Fruit fly (Drosophila melanogaster): ENCODE data around the gene CG13926.
A peak's percentile ranks its signal among the peaks of the same experiment; 100 is the strongest.

Gene CG13926

dm6 chr3L:1584003-1584402, 34.0 kb downstream of the CG13926 start (continued):
- TF ChIP-seq vfl (GFP tag; optimal IDR thresholded peaks at IDR 0.05), result no peak
- TF ChIP-seq Dll (GFP tag; IDR thresholded peaks at IDR 0.05; ENCODE audit: partially characterized antibody), result no peak
- TF ChIP-seq CG12391 (tag; optimal IDR thresholded peaks at IDR 0.05), result peak; percentile 78
- no peak for TF ChIP-seq hb (GFP tag; IDR thresholded peaks at IDR 0.05; ENCODE audit: partially characterized antibody)
- TF ChIP-seq CG1792 (GFP tag; optimal IDR thresholded peaks at IDR 0.05), result no peak
- no peak for TF ChIP-seq D19B (GFP tag; optimal IDR thresholded peaks at IDR 0.05)
- TF ChIP-seq tio (GFP tag; optimal IDR thresholded peaks at IDR 0.05), result peak; percentile 54
- TF ChIP-seq dan (GFP tag; IDR thresholded peaks at IDR 0.05), result 0 out of 2 replicates have a peak, but pooled peaks have one; percentile 24
- no peak for TF ChIP-seq pan (optimal IDR thresholded peaks at IDR 0.05)
- TF ChIP-seq pan (GFP tag; optimal IDR thresholded peaks at IDR 0.05 in 1 of 2, IDR thresholded peaks at IDR 0.05 in 1 of 2), result peak in 1 of 2 experiments; percentile 73
- TF ChIP-seq CG7745 (tag; optimal IDR thresholded peaks at IDR 0.05), result no peak
- TF ChIP-seq CG11560 (tag; IDR thresholded peaks at IDR 0.05), result no peak
- TF ChIP-seq ind (GFP tag; optimal IDR thresholded peaks at IDR 0.05), result no peak
- TF ChIP-seq vnd (GFP tag; IDR thresholded peaks at IDR 0.05; ENCODE audit: partially characterized antibody), result no peak
- TF ChIP-seq dysf (GFP tag; IDR thresholded peaks at IDR 0.05), result peak; percentile 62; the same call in 2 of the 3 replicates
- no peak for TF ChIP-seq CG3407 (GFP tag; optimal IDR thresholded peaks at IDR 0.05)
- no peak for TF ChIP-seq sd (tag; optimal IDR thresholded peaks at IDR 0.05)
- peak; percentile 16 for TF ChIP-seq CG4617 (GFP tag; optimal IDR thresholded peaks at IDR 0.05; ENCODE audit: borderline replicate concordance)
- no peak for TF ChIP-seq gcm2 (GFP tag; optimal IDR thresholded peaks at IDR 0.05)
- peak; percentile 70 to 82 for TF ChIP-seq chif (GFP tag; optimal IDR thresholded peaks at IDR 0.05)
- no peak for TF ChIP-seq nom (GFP tag; optimal IDR thresholded peaks at IDR 0.05)
- no peak for TF ChIP-seq Kr (GFP tag; optimal IDR thresholded peaks at IDR 0.05)
- peak; percentile 37; the same call in 1 of the 2 replicates for TF ChIP-seq CG11696 (GFP tag; IDR thresholded peaks at IDR 0.05)
- TF ChIP-seq her (GFP tag; optimal IDR thresholded peaks at IDR 0.05), result peak; percentile 11
- peak; percentile 61 for TF ChIP-seq lmd (GFP tag; IDR thresholded peaks at IDR 0.05)
- TF ChIP-seq esg (GFP tag; conservative IDR thresholded peaks at IDR 0.05), result peak; percentile 71
- TF ChIP-seq Vsx1 (GFP tag; optimal IDR thresholded peaks at IDR 0.05), result no peak
- peak; percentile 22 for TF ChIP-seq psq (GFP tag; optimal IDR thresholded peaks at IDR 0.05)
- TF ChIP-seq Poxn (GFP tag; IDR thresholded peaks at IDR 0.05), result no peak
- no peak for TF ChIP-seq kni (GFP tag; optimal IDR thresholded peaks at IDR 0.05)
- peak; percentile 33 for TF ChIP-seq Nf-YB (GFP tag; optimal IDR thresholded peaks at IDR 0.05)
- no peak for TF ChIP-seq Hey (tag; optimal IDR thresholded peaks at IDR 0.05)
- peak; percentile 59 for TF ChIP-seq oc (tag; optimal IDR thresholded peaks at IDR 0.05)
- 0 out of 3 replicates have a peak, but pooled peaks have one; percentile 56 for TF ChIP-seq Mrtf (GFP tag; IDR thresholded peaks at IDR 0.05)
- no peak for TF ChIP-seq fd64A (GFP tag; optimal IDR thresholded peaks at IDR 0.05)
- no peak for TF ChIP-seq CG10147 (GFP tag; optimal IDR thresholded peaks at IDR 0.05)
- TF ChIP-seq Fer1 (GFP tag; optimal IDR thresholded peaks at IDR 0.05), result no peak
- TF ChIP-seq CG8388 (GFP tag; optimal IDR thresholded peaks at IDR 0.05), result peak; percentile 62
- TF ChIP-seq ATbp (GFP tag; optimal IDR thresholded peaks at IDR 0.05), result peak; percentile 55
- TF ChIP-seq aop (GFP tag; IDR thresholded peaks at IDR 0.05), result peak; percentile 43; the same call in 1 of the 2 replicates
- TF ChIP-seq NFAT (GFP tag; IDR thresholded peaks at IDR 0.05), result no peak
- peak; percentile 68 for TF ChIP-seq CG30403 (GFP tag; optimal IDR thresholded peaks at IDR 0.05)
- no peak for TF ChIP-seq CG8478 (optimal IDR thresholded peaks at IDR 0.05)
- peak; percentile 58 for TF ChIP-seq CG9727 (GFP tag; optimal IDR thresholded peaks at IDR 0.05)
- TF ChIP-seq Awh (GFP tag; IDR thresholded peaks at IDR 0.05), result peak; percentile 70; the same call in 1 of the 2 replicates
- no peak for TF ChIP-seq HLH54F (GFP tag; optimal IDR thresholded peaks at IDR 0.05)
- TF ChIP-seq Oli (tag; optimal IDR thresholded peaks at IDR 0.05), result peak; percentile 72
- no peak for TF ChIP-seq CG12071 (GFP tag; optimal IDR thresholded peaks at IDR 0.05)
- peak; percentile 38 for TF ChIP-seq CG8089 (GFP tag; optimal IDR thresholded peaks at IDR 0.05)
- TF ChIP-seq p53 (GFP tag; optimal IDR thresholded peaks at IDR 0.05), result no peak
- TF ChIP-seq klu (GFP tag; IDR thresholded peaks at IDR 0.05), result 0 out of 2 replicates have a peak, but pooled peaks have one; percentile 10
